Fruit fly (Drosophila melanogaster): ENCODE data around the gene Es2.

Es2 gene

dm6 chrX:8452163-8452562 is 9.1 kb upstream of the Es2 start (continued):
- peak; percentile 100 for TF ChIP-seq tna (GFP tag; IDR thresholded peaks at IDR 0.05; ENCODE audit: partially characterized antibody)
- TF ChIP-seq YL-1 (GFP tag; optimal IDR thresholded peaks at IDR 0.05) = no peak
- TF ChIP-seq hb (GFP tag; IDR thresholded peaks at IDR 0.05; ENCODE audit: partially characterized antibody) = peak; percentile 100
- peak; percentile 77 for TF ChIP-seq unc-4 (GFP tag; IDR thresholded peaks at IDR 0.05; ENCODE audit: partially characterized antibody)
- TF ChIP-seq Mes4 (GFP tag; optimal IDR thresholded peaks at IDR 0.05) = no peak
- TF ChIP-seq scrt (GFP tag; optimal IDR thresholded peaks at IDR 0.05) = no peak
- TF ChIP-seq CG42726 (GFP tag; IDR thresholded peaks at IDR 0.05; ENCODE audit: partially characterized antibody) = peak; percentile 71; the same call in 1 of the 2 replicates
- no peak for TF ChIP-seq fd96Cb (tag; optimal IDR thresholded peaks at IDR 0.05)
- no peak for TF ChIP-seq Deaf1 (tag; optimal IDR thresholded peaks at IDR 0.05)
- no peak for TF ChIP-seq C15 (GFP tag; IDR thresholded peaks at IDR 0.05)
- no peak for TF ChIP-seq nom (GFP tag; optimal IDR thresholded peaks at IDR 0.05)
- TF ChIP-seq Optix (GFP tag; IDR thresholded peaks at IDR 0.05) = no peak
- no peak for TF ChIP-seq zen (tag; optimal IDR thresholded peaks at IDR 0.05)
- no peak for TF ChIP-seq chm (GFP tag; IDR thresholded peaks at IDR 0.05)
- peak; percentile 100 for TF ChIP-seq chinmo (GFP tag; IDR thresholded peaks at IDR 0.05; ENCODE audit: partially characterized antibody)
- peak; percentile 85 for TF ChIP-seq CG13287 (GFP tag; IDR thresholded peaks at IDR 0.05; ENCODE audit: partially characterized antibody)
- TF ChIP-seq HLHmδ (GFP tag; optimal IDR thresholded peaks at IDR 0.05) = no peak
- no peak for TF ChIP-seq CG1792 (GFP tag; optimal IDR thresholded peaks at IDR 0.05)
- TF ChIP-seq hbn (GFP tag; IDR thresholded peaks at IDR 0.05; ENCODE audit: partially characterized antibody) = peak; percentile 92
- TF ChIP-seq H2.0 (GFP tag; IDR thresholded peaks at IDR 0.05) = no peak
- no peak for TF ChIP-seq az2 (GFP tag; optimal IDR thresholded peaks at IDR 0.05)
- TF ChIP-seq NK7.1 (GFP tag; optimal IDR thresholded peaks at IDR 0.05) = no peak
- TF ChIP-seq CG2129 (GFP tag; IDR thresholded peaks at IDR 0.05; ENCODE audit: partially characterized antibody) = peak; percentile 51; the same call in 1 of the 2 replicates
- TF ChIP-seq CG5953 (GFP tag; IDR thresholded peaks at IDR 0.05) = no peak
- no peak for TF ChIP-seq tin (GFP tag; optimal IDR thresholded peaks at IDR 0.05)
- TF ChIP-seq Opbp (GFP tag; IDR thresholded peaks at IDR 0.05; ENCODE audit: partially characterized antibody) = peak; percentile 99; the same call in 2 of the 3 replicates
- no peak for TF ChIP-seq CG15073 (GFP tag; optimal IDR thresholded peaks at IDR 0.05)
- TF ChIP-seq CG4424 (GFP tag; optimal IDR thresholded peaks at IDR 0.05) = no peak
- no peak for TF ChIP-seq Hmx (GFP tag; optimal IDR thresholded peaks at IDR 0.05)
- no peak for TF ChIP-seq CG14965 (GFP tag; optimal IDR thresholded peaks at IDR 0.05; ENCODE audit: borderline replicate concordance)
- TF ChIP-seq Ptx1 (GFP tag; IDR thresholded peaks at IDR 0.05) = no peak
- TF ChIP-seq row (GFP tag; IDR thresholded peaks at IDR 0.05) = no peak
- no peak for TF ChIP-seq NfI (GFP tag; optimal IDR thresholded peaks at IDR 0.05)
- no peak for TF ChIP-seq CG10209 (GFP tag; optimal IDR thresholded peaks at IDR 0.05)
- no peak for TF ChIP-seq Sry-β (GFP tag; optimal IDR thresholded peaks at IDR 0.05)
- peak; percentile 100 for TF ChIP-seq HLH4C (GFP tag; IDR thresholded peaks at IDR 0.05; ENCODE audit: partially characterized antibody)
- TF ChIP-seq CG12219 (GFP tag; optimal IDR thresholded peaks at IDR 0.05) = no peak
- peak; percentile 99 for TF ChIP-seq CG16813 (GFP tag; IDR thresholded peaks at IDR 0.05; ENCODE audit: partially characterized antibody)
- TF ChIP-seq CG7963 (GFP tag; IDR thresholded peaks at IDR 0.05; ENCODE audit: partially characterized antibody) = peak; percentile 100
- no peak for TF ChIP-seq CG14050 (GFP tag; IDR thresholded peaks at IDR 0.05)
- TF ChIP-seq zen2 (GFP tag; IDR thresholded peaks at IDR 0.05; ENCODE audit: partially characterized antibody) = peak; percentile 100
- TF ChIP-seq CG12744 (GFP tag; optimal IDR thresholded peaks at IDR 0.05) = no peak
- no peak for TF ChIP-seq Vsx1 (GFP tag; optimal IDR thresholded peaks at IDR 0.05)
- TF ChIP-seq sna (GFP tag; IDR thresholded peaks at IDR 0.05; ENCODE audit: partially characterized antibody) = peak; percentile 97
- no peak for TF ChIP-seq CG6683 (GFP tag; optimal IDR thresholded peaks at IDR 0.05)
- TF ChIP-seq insv (GFP tag; optimal IDR thresholded peaks at IDR 0.05) = no peak
- no peak for TF ChIP-seq Dad (GFP tag; optimal IDR thresholded peaks at IDR 0.05)
- TF ChIP-seq tx (GFP tag; optimal IDR thresholded peaks at IDR 0.05) = no peak
- peak; percentile 48; the same call in 2 of the 3 replicates for TF ChIP-seq knrl (GFP tag; IDR thresholded peaks at IDR 0.05; ENCODE audit: partially characterized antibody)
